Worm (Caenorhabditis elegans): ENCODE results near the gene asp-12.
A peak's percentile ranks its signal among the peaks of the same experiment; 100 is the strongest.

The asp-12 gene

ce11 chrV:8223417-8223816 lies 45.6 kb upstream of the asp-12 start (continued):
- TF ChIP-seq ztf-22 (GFP tag; optimal IDR thresholded peaks at IDR 0.05) (no peak), F55B11.4 (tag; optimal IDR thresholded peaks at IDR 0.05; ENCODE audit: borderline replicate concordance, insufficient read depth) (no peak), lag-1 (GFP tag; IDR thresholded peaks at IDR 0.05) (no peak), fkh-3 (tag; optimal IDR thresholded peaks at IDR 0.05) (no peak), madf-10 (tag; optimal IDR thresholded peaks at IDR 0.05) (no peak), ceh-100 (GFP tag; IDR thresholded peaks at IDR 0.05) (no peak), lsy-27 (tag; optimal IDR thresholded peaks at IDR 0.05; ENCODE audit: borderline replicate concordance, insufficient read depth) (no peak), F37B4.10 (GFP tag; IDR thresholded peaks at IDR 0.05) (0 out of 2 replicates have a peak, but pooled peaks have one; percentile 19), C06A6.2 (GFP tag; conservative IDR thresholded peaks at IDR 0.05) (no peak), ztf-18 (tag; optimal IDR thresholded peaks at IDR 0.05) (no peak), ekl-4 (GFP tag; IDR thresholded peaks at IDR 0.05) (0 out of 2 replicates have a peak, but pooled peaks have one; percentile 33), pbrm-1 (GFP tag; IDR thresholded peaks at IDR 0.05) (no peak), D2030.7 (GFP tag; IDR thresholded peaks at IDR 0.05) (peak; percentile 28; the same call in 1 of the 2 replicates), hrde-1 (tag; optimal IDR thresholded peaks at IDR 0.05; ENCODE audit: borderline replicate concordance) (peak; percentile 80), nhr-90 (tag; optimal IDR thresholded peaks at IDR 0.05) (no peak), ets-4 (GFP tag; optimal IDR thresholded peaks at IDR 0.05) (no peak), nfyb-1 (GFP tag; IDR thresholded peaks at IDR 0.05) (0 out of 2 replicates have a peak, but pooled peaks have one; percentile 53), hlh-12 (tag; optimal IDR thresholded peaks at IDR 0.05) (no peak), lir-1 (GFP tag; conservative IDR thresholded peaks at IDR 0.05) (no peak), C17E4.6 (GFP tag; IDR thresholded peaks at IDR 0.05) (no peak), egl-44 (GFP tag; IDR thresholded peaks at IDR 0.05) (no peak), ceh-40 (GFP tag; IDR thresholded peaks at IDR 0.05) (no peak), lin-26 (GFP tag; IDR thresholded peaks at IDR 0.05) (peak; percentile 64; the same call in 1 of the 2 replicates), sptf-2 (GFP tag; optimal IDR thresholded peaks at IDR 0.05) (no peak), ceh-79 (tag; optimal IDR thresholded peaks at IDR 0.05) (peak; percentile 28), mes-4 (tag; optimal IDR thresholded peaks at IDR 0.05) (no peak), ama-1 (optimal IDR thresholded peaks at IDR 0.05) (no peak), ama-1 (GFP tag; optimal IDR thresholded peaks at IDR 0.05) (no peak), B0336.3 (GFP tag; IDR thresholded peaks at IDR 0.05) (peak; percentile 75), F57C9.4 (tag; optimal IDR thresholded peaks at IDR 0.05) (no peak), lin-35 (GFP tag; optimal IDR thresholded peaks at IDR 0.05) (no peak), snpc-4 (GFP tag; optimal IDR thresholded peaks at IDR 0.05) (no peak), snpc-4 (tag; optimal IDR thresholded peaks at IDR 0.05) (peak in 1 of 4 experiments; percentile 15), madf-8 (GFP tag; conservative IDR thresholded peaks at IDR 0.05) (no peak)

DNA sequence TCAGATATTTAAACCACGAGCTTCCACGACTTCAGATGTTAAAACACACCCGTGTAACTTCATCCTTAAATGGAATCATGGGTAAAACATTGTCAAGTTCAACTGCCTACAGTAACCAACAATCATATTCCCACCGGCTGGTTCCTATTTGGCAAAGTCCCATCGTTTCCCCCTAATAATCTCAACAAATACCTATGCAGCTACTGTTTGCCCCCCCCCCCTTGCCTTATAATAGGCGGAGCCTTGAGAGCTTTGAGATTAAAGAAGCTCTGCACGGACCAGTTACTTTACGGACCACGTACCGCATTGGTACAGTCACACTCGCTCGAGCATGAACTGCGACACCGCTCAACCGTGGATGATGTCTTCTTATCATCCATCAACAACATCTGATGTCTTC lies 44.4 kb upstream of the asp-12 start, which contains the start of gene pax-1:
TSS of gene pax-1 (plus strand) at position 301 of the 400 bp plus-strand sequence.
- TF ChIP-seq Y79H2A.3 (GFP tag; conservative IDR thresholded peaks at IDR 0.05) (no peak), ccch-3 (GFP tag; optimal IDR thresholded peaks at IDR 0.05) (no peak), nhr-179 (tag; optimal IDR thresholded peaks at IDR 0.05) (no peak), him-1 (tag; optimal IDR thresholded peaks at IDR 0.05) (no peak), nhr-90 (tag; optimal IDR thresholded peaks at IDR 0.05) (no peak), ceh-79 (tag; optimal IDR thresholded peaks at IDR 0.05) (no peak), fkh-3 (tag; optimal IDR thresholded peaks at IDR 0.05) (no peak), sdz-38 (tag; optimal IDR thresholded peaks at IDR 0.05) (no peak), attf-6 (GFP tag; IDR thresholded peaks at IDR 0.05) (no peak), lir-1 (GFP tag; conservative IDR thresholded peaks at IDR 0.05) (no peak), F39B2.1 (GFP tag; IDR thresholded peaks at IDR 0.05) (no peak), lin-35 (GFP tag; optimal IDR thresholded peaks at IDR 0.05) (no peak), Y53G8AR.9 (GFP tag; conservative IDR thresholded peaks at IDR 0.05) (no peak), snpc-1.1 (tag; optimal IDR thresholded peaks at IDR 0.05; ENCODE audit: insufficient read depth) (no peak), ekl-4 (GFP tag; IDR thresholded peaks at IDR 0.05) (no peak), rec-8 (tag; optimal IDR thresholded peaks at IDR 0.05) (no peak), ama-1 (optimal IDR thresholded peaks at IDR 0.05) (no peak), ama-1 (GFP tag; optimal IDR thresholded peaks at IDR 0.05) (no peak)

Measured in whole organism, young adult.